Worm (Caenorhabditis elegans): Measurements from ENCODE around the gene C27A2.12.

Gene C27A2.12

DNA sequence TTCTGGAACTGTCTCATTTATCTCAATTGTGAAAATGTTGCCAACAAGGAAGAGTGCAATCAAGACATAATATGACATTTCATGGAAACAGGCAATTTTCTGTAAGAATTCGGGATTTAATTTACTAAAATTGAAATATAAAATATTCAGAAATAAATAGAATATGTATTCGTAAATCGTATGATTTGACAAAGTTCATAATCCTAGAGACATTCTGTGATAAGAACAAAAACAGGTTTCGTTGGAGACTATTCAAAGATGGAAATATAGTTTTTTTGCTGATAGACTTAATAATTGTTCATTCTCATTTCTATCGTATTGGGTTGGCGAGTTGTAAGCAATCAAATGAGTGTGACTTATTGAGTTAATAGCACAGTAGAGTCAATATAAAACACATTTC, at the start of gene C27A2.12:
C27A2.12 (minus strand) TSS at position 101 of the 400 bp plus-strand sequence.
- TF ChIP-seq lin-32 (GFP tag; optimal IDR thresholded peaks at IDR 0.05) (no peak), flh-1 (GFP tag; optimal IDR thresholded peaks at IDR 0.05) (no peak), nhr-2 (tag; optimal IDR thresholded peaks at IDR 0.05) (no peak), mab-5 (tag; optimal IDR thresholded peaks at IDR 0.05) (no peak), M03D4.4 (tag; optimal IDR thresholded peaks at IDR 0.05) (no peak), mls-2 (tag; optimal IDR thresholded peaks at IDR 0.05) (no peak), ceh-39 (tag; optimal IDR thresholded peaks at IDR 0.05) (no peak), sptf-1 (tag; optimal IDR thresholded peaks at IDR 0.05) (no peak), nhr-237 (tag; optimal IDR thresholded peaks at IDR 0.05) (no peak), cnd-1 (tag; optimal IDR thresholded peaks at IDR 0.05) (no peak), elt-3 (tag; optimal IDR thresholded peaks at IDR 0.05) (no peak), sem-2 (GFP tag; optimal IDR thresholded peaks at IDR 0.05) (no peak), lsy-2 (tag; optimal IDR thresholded peaks at IDR 0.05) (no peak)

DNA sequence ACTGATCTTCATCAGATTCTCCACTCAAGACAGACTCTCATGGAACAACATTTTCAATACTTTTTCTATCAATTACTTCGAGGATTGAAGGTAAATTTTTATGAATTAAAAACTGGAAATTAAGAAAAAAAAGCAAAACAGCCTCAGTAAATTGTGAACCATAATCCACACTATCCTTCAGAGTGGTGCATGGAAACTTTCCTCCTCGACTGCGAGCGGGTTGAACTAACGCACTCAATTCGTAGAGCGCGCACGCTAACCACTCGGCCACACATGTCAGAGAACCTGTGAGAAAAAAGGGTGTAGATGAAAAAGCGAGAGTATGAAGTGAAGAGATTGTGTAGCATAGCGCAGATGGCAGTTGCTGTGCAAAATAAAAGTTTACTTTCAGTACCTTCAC, 47.1 kb upstream of the C27A2.12 start:
- TF ChIP-seq cnd-1 (tag; optimal IDR thresholded peaks at IDR 0.05) (peak; percentile 98), unc-120 (tag; optimal IDR thresholded peaks at IDR 0.05; ENCODE audit: poor library complexity, severe bottlenecking) (peak; percentile 96), mep-1 (tag; optimal IDR thresholded peaks at IDR 0.05) (peak; percentile 92), mls-2 (tag; optimal IDR thresholded peaks at IDR 0.05) (peak; percentile 99), drap-1 (GFP tag; optimal IDR thresholded peaks at IDR 0.05) (peak; percentile 99), lsy-2 (tag; optimal IDR thresholded peaks at IDR 0.05) (peak; percentile 71), pha-4 (tag; optimal IDR thresholded peaks at IDR 0.05) (peak; percentile 36), M03D4.4 (tag; optimal IDR thresholded peaks at IDR 0.05) (peak; percentile 98), nhr-28 (tag; optimal IDR thresholded peaks at IDR 0.05) (peak; percentile 86), unc-62 (GFP tag; optimal IDR thresholded peaks at IDR 0.05) (peak; percentile 83), bed-3 (GFP tag; optimal IDR thresholded peaks at IDR 0.05) (peak; percentile 93), lin-13 (tag; optimal IDR thresholded peaks at IDR 0.05) (peak; percentile 64), sptf-1 (tag; optimal IDR thresholded peaks at IDR 0.05) (peak; percentile 99), lin-32 (GFP tag; optimal IDR thresholded peaks at IDR 0.05) (peak; percentile 99), ces-1 (GFP tag; optimal IDR thresholded peaks at IDR 0.05) (no peak), ham-2 (GFP tag; optimal IDR thresholded peaks at IDR 0.05) (peak; percentile 95), nhr-2 (tag; optimal IDR thresholded peaks at IDR 0.05) (no peak), ztf-11 (tag; optimal IDR thresholded peaks at IDR 0.05) (peak; percentile 80), tbx-8 (GFP tag; optimal IDR thresholded peaks at IDR 0.05) (peak; percentile 96), hlh-1 (tag; optimal IDR thresholded peaks at IDR 0.05) (peak; percentile 83), snpc-4 (tag; optimal IDR thresholded peaks at IDR 0.05) (no peak), ceh-39 (tag; optimal IDR thresholded peaks at IDR 0.05) (no peak), blmp-1 (tag; optimal IDR thresholded peaks at IDR 0.05) (peak; percentile 11), nhr-12 (tag; optimal IDR thresholded peaks at IDR 0.05) (peak; percentile 72), unc-39 (tag; optimal IDR thresholded peaks at IDR 0.05) (peak; percentile 22), zip-8 (tag; optimal IDR thresholded peaks at IDR 0.05) (no peak), flh-1 (GFP tag; optimal IDR thresholded peaks at IDR 0.05) (peak; percentile 93), sem-2 (GFP tag; optimal IDR thresholded peaks at IDR 0.05) (peak; percentile 94), ceh-83 (GFP tag; optimal IDR thresholded peaks at IDR 0.05) (peak; percentile 98), elt-1 (tag; optimal IDR thresholded peaks at IDR 0.05; ENCODE audit: borderline replicate concordance, insufficient read depth) (peak; percentile 19), elt-3 (tag; optimal IDR thresholded peaks at IDR 0.05) (peak; percentile 40), nhr-237 (tag; optimal IDR thresholded peaks at IDR 0.05) (peak; percentile 53), mab-5 (tag; optimal IDR thresholded peaks at IDR 0.05) (no peak), nhr-76 (tag; optimal IDR thresholded peaks at IDR 0.05) (peak; percentile 22), ceh-43 (GFP tag; optimal IDR thresholded peaks at IDR 0.05) (peak; percentile 93)

DNA sequence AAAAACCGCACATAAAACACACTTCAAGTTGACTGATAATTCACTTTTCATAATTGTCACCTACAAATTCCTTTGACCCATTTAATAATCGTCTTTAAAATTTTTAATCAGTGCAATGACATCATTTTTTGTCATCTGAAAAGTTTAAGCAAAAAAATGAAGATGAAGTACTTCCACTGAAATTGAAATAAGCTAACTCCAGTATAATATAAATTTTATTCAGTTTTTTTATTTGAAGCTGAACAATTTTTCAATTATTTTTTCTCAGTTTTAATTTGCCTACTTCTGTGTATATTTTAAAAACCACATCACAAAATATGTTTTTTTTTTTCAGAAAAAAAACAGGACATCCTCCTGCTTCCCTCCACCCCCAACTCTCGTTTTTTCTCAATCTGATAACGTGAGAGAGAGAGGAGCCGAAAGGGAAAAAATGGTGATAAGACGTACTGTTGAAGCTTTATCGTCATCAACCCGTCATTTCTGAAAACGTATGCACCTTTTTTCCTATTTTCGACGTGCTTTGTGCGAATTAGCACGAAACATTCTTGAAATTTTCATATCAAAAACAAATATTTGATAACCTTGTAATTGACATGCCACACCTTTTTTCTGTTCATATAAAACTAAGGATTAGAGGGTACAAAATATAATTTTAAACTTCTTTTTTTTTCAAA, 46.0 kb upstream of the C27A2.12 start, which contains the start of the genes C04G6.11 and mpk-2:
C04G6.11 (minus strand) TSS at position 51 of the 674 bp plus-strand sequence.
mpk-2 (plus strand) TSS at position 335 of the 674 bp plus-strand sequence.
- TF ChIP-seq blmp-1 (tag; optimal IDR thresholded peaks at IDR 0.05): no peak
- TF ChIP-seq pha-4 (tag; optimal IDR thresholded peaks at IDR 0.05): no peak
- no peak for TF ChIP-seq unc-62 (GFP tag; optimal IDR thresholded peaks at IDR 0.05)
- no peak for TF ChIP-seq bed-3 (GFP tag; optimal IDR thresholded peaks at IDR 0.05)
- TF ChIP-seq zip-8 (tag; optimal IDR thresholded peaks at IDR 0.05): no peak
- TF ChIP-seq lsy-2 (tag; optimal IDR thresholded peaks at IDR 0.05): no peak
- no peak for TF ChIP-seq ceh-83 (GFP tag; optimal IDR thresholded peaks at IDR 0.05)
- TF ChIP-seq lin-32 (GFP tag; optimal IDR thresholded peaks at IDR 0.05): no peak
- no peak for TF ChIP-seq nhr-237 (tag; optimal IDR thresholded peaks at IDR 0.05)
- TF ChIP-seq unc-39 (tag; optimal IDR thresholded peaks at IDR 0.05): no peak
- TF ChIP-seq nhr-28 (tag; optimal IDR thresholded peaks at IDR 0.05): no peak
